Worm (Caenorhabditis elegans): ENCODE data around the gene Y43F8B.14.

Gene Y43F8B.14

DNA sequence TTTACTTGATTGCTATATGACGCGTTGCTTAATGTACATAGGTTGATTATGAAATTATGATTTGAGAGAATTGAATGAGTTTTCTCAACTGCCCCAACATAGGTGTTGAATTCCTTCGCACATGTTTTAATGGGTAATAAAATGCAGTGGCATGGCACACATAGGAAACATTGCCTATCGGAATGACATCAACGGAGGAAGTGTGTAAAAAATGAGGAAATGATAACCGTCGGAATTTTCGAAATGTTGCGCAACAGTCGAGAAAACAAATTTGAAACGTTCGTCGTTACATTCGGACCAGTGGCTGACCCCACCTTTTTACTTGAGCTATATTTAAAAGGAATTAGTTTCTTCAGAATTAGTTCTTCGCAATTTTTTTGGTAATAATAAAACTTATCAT, 23.7 kb downstream of the Y43F8B.14 start:
- TF ChIP-seq tra-4 (tag; optimal IDR thresholded peaks at IDR 0.05), result no peak
- no peak for TF ChIP-seq B0310.2 (tag; optimal IDR thresholded peaks at IDR 0.05)

ce11 chrV:19431036-19431435, 24.7 kb downstream of the Y43F8B.14 start, which contains the start of gene srw-85:
Gene srw-85, minus strand, starts transcription at chrV:19431136.
- TF ChIP-seq ceh-13 (GFP tag; optimal IDR thresholded peaks at IDR 0.05) (no peak), ceh-36 (tag; optimal IDR thresholded peaks at IDR 0.05) (no peak), B0310.2 (tag; optimal IDR thresholded peaks at IDR 0.05) (no peak), scrt-1 (GFP tag; IDR thresholded peaks at IDR 0.05) (no peak), tra-4 (tag; optimal IDR thresholded peaks at IDR 0.05) (no peak), aly-1 (tag; optimal IDR thresholded peaks at IDR 0.05) (no peak), sea-1 (GFP tag; conservative IDR thresholded peaks at IDR 0.05) (no peak), hmbx-1 (tag; optimal IDR thresholded peaks at IDR 0.05) (no peak), tbx-11 (GFP tag; IDR thresholded peaks at IDR 0.05) (no peak), F13C5.2 (tag; optimal IDR thresholded peaks at IDR 0.05) (no peak), ama-1 (optimal IDR thresholded peaks at IDR 0.05) (no peak)

DNA sequence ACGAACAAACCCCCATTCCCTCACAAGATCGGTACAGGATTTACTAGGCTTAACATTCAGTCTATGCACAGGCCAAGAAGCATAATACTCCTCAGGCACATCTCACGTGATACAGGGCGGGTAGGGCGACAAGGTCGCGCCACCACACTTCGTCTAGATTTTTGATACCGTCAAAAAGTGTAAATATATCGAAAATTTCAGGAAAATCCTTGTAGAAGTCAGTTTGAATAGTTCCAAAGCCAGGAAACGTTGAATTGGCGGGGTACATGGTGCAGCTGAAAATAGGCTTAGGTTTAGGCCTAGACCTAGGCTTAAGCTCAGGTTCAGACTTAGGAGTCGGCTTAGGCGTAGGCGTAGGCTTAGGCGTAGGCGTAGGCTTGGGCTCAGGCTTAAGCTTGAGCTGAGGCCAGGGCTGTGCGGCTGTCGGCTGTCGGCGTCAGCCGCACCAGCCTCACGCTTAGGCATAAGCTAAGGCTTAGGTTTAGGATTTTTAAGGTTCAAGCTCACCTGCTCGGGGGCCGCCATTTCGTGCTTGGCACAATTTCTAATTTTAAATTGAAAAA, 25.3 kb downstream of the Y43F8B.14 start:
- TF ChIP-seq hmg-4 (GFP tag; optimal IDR thresholded peaks at IDR 0.05), result peak; percentile 26
- TF ChIP-seq ceh-36 (tag; optimal IDR thresholded peaks at IDR 0.05), result peak; percentile 50
- TF ChIP-seq hmbx-1 (tag; optimal IDR thresholded peaks at IDR 0.05), result no peak
- no peak for TF ChIP-seq hnd-1 (tag; optimal IDR thresholded peaks at IDR 0.05)

DNA sequence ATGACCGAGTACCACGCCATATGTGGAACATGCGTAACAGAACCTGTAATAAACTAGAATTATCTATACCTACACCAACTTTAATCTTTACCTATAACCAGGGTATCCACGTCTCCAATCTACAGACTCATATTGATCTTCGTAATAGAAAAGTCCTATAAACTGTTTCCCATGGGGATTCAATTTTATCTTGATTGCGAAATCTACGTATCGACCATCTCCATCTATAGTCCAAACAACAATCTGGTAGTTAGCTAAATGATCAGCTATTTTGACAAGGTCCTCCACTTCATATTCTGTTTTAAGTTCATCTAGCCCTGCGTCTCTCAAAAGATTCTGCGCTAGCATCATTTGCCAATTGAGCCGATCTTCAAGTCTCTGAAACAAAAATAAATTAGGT, 26.2 kb downstream of the Y43F8B.14 start:
- TF ChIP-seq ama-1 (optimal IDR thresholded peaks at IDR 0.05), result no peak
- TF ChIP-seq ceh-36 (tag; optimal IDR thresholded peaks at IDR 0.05), result no peak
- no peak for TF ChIP-seq sea-1 (GFP tag; conservative IDR thresholded peaks at IDR 0.05)
- no peak for TF ChIP-seq F13C5.2 (tag; optimal IDR thresholded peaks at IDR 0.05)
- TF ChIP-seq flt-1 (GFP tag; IDR thresholded peaks at IDR 0.05), result no peak
- no peak for TF ChIP-seq hmg-4 (GFP tag; optimal IDR thresholded peaks at IDR 0.05)
- no peak for TF ChIP-seq ets-7 (tag; optimal IDR thresholded peaks at IDR 0.05)
- no peak for TF ChIP-seq ceh-13 (GFP tag; optimal IDR thresholded peaks at IDR 0.05)
- no peak for TF ChIP-seq tra-4 (tag; optimal IDR thresholded peaks at IDR 0.05)
- no peak for TF ChIP-seq tbx-11 (GFP tag; IDR thresholded peaks at IDR 0.05)
- TF ChIP-seq tbx-37 (GFP tag; conservative IDR thresholded peaks at IDR 0.05), result no peak
- TF ChIP-seq hnd-1 (tag; optimal IDR thresholded peaks at IDR 0.05), result no peak

DNA sequence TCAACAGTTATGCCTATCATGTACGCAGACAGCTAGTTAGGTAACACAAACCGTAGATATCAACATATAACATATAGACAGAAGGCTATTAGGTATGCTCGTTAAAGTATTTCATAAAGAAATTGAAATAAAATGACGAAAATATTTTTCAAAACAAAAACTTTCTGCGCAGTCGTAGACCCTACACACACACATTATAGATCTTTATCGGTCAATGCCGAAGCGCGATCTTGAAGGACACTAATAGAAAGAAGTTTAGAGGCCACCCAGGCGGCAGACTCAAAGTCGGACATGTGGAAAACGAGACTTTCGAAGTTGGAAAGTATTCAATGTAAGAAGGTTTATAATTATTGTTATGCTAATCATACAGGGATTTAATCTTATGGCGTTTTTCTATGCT, 26.8 kb downstream of the Y43F8B.14 start:
- no peak for TF ChIP-seq tra-4 (tag; optimal IDR thresholded peaks at IDR 0.05)
- TF ChIP-seq ceh-36 (tag; optimal IDR thresholded peaks at IDR 0.05), result no peak
- TF ChIP-seq ama-1 (optimal IDR thresholded peaks at IDR 0.05), result no peak
- TF ChIP-seq F13C5.2 (tag; optimal IDR thresholded peaks at IDR 0.05), result no peak
- TF ChIP-seq tbx-37 (GFP tag; conservative IDR thresholded peaks at IDR 0.05), result no peak
- TF ChIP-seq pes-1 (GFP tag; IDR thresholded peaks at IDR 0.05), result no peak
- no peak for TF ChIP-seq aly-1 (tag; optimal IDR thresholded peaks at IDR 0.05)
- no peak for TF ChIP-seq hmbx-1 (tag; optimal IDR thresholded peaks at IDR 0.05)
- no peak for TF ChIP-seq ceh-13 (GFP tag; optimal IDR thresholded peaks at IDR 0.05)
- TF ChIP-seq ets-7 (tag; optimal IDR thresholded peaks at IDR 0.05), result no peak
- no peak for TF ChIP-seq scrt-1 (GFP tag; IDR thresholded peaks at IDR 0.05)
- no peak for TF ChIP-seq flt-1 (GFP tag; IDR thresholded peaks at IDR 0.05)
- TF ChIP-seq B0310.2 (tag; optimal IDR thresholded peaks at IDR 0.05), result no peak
- TF ChIP-seq hnd-1 (tag; optimal IDR thresholded peaks at IDR 0.05), result no peak
- TF ChIP-seq sea-1 (GFP tag; conservative IDR thresholded peaks at IDR 0.05), result no peak
- no peak for TF ChIP-seq hmg-4 (GFP tag; optimal IDR thresholded peaks at IDR 0.05)

ce11 chrV:19428097-19428496, 27.7 kb downstream of the Y43F8B.14 start:
- TF ChIP-seq scrt-1 (GFP tag; IDR thresholded peaks at IDR 0.05), result no peak
- TF ChIP-seq hmbx-1 (tag; optimal IDR thresholded peaks at IDR 0.05), result no peak
- no peak for TF ChIP-seq aly-1 (tag; optimal IDR thresholded peaks at IDR 0.05)
- no peak for TF ChIP-seq hmg-4 (GFP tag; optimal IDR thresholded peaks at IDR 0.05)

DNA sequence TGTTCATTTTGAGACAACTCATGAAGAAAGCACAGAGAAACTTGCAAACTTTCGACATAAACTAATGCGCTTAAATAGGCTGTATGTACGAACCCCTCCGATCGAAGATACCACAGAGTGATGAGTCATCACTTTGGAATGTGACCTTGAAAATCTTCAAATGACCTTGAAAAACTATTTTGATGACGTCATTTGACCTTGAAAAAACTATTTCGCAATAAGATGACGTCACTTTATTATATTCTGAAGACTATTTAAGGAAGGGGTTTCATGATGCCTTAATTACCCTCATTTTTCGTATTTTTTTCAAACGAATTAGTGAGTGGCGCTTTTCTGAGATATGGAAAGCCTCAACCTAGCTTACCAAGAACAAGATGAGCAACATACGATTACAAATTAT, 34.6 kb downstream of the Y43F8B.14 start, which contains the start of gene C25F9.2:
C25F9.2 (plus strand) TSS at position 341 of the 400 bp plus-strand sequence.
- no peak for TF ChIP-seq flt-1 (GFP tag; IDR thresholded peaks at IDR 0.05)

- TF ChIP-seq scrt-1 (GFP tag; IDR thresholded peaks at IDR 0.05), result no peak
- no peak for TF ChIP-seq tbx-37 (GFP tag; conservative IDR thresholded peaks at IDR 0.05)
- TF ChIP-seq F13C5.2 (tag; optimal IDR thresholded peaks at IDR 0.05), result no peak
- no peak for TF ChIP-seq B0310.2 (tag; optimal IDR thresholded peaks at IDR 0.05)
- no peak for TF ChIP-seq flt-1 (GFP tag; IDR thresholded peaks at IDR 0.05)
- no peak for TF ChIP-seq ama-1 (optimal IDR thresholded peaks at IDR 0.05)
- no peak for TF ChIP-seq ets-7 (tag; optimal IDR thresholded peaks at IDR 0.05)
- TF ChIP-seq hnd-1 (tag; optimal IDR thresholded peaks at IDR 0.05), result no peak
- TF ChIP-seq tbx-11 (GFP tag; IDR thresholded peaks at IDR 0.05), result no peak
- TF ChIP-seq ceh-13 (GFP tag; optimal IDR thresholded peaks at IDR 0.05), result no peak
- TF ChIP-seq tra-4 (tag; optimal IDR thresholded peaks at IDR 0.05), result no peak
- no peak for TF ChIP-seq hmg-4 (GFP tag; optimal IDR thresholded peaks at IDR 0.05)
- no peak for TF ChIP-seq hmbx-1 (tag; optimal IDR thresholded peaks at IDR 0.05)
- TF ChIP-seq ceh-36 (tag; optimal IDR thresholded peaks at IDR 0.05), result no peak
- TF ChIP-seq aly-1 (tag; optimal IDR thresholded peaks at IDR 0.05), result no peak
- no peak for TF ChIP-seq pes-1 (GFP tag; IDR thresholded peaks at IDR 0.05)
These were observed 37.9 kb downstream of the Y43F8B.14 start, which contains the start of gene C25F9.15 for ce11 chrV:19417836-19418235. Gene C25F9.15, plus strand, starts transcription at chrV:19418136.

Measured in whole organism, early embryonic.